Worm (Caenorhabditis elegans): ENCODE data around the gene let-19.

Gene let-19

ce11 chrII:8770675-8771074 is at the start of gene let-19:
Gene let-19, plus strand, starts transcription at chrII:8770975.
- TF ChIP-seq ama-1 (optimal IDR thresholded peaks at IDR 0.05) (no peak), unc-3 (GFP tag; conservative IDR thresholded peaks at IDR 0.05) (no peak), unc-3 (tag; optimal IDR thresholded peaks at IDR 0.05) (no peak)

- no peak for TF ChIP-seq pha-2 (tag; optimal IDR thresholded peaks at IDR 0.05)
- no peak for TF ChIP-seq ceh-45 (GFP tag; IDR thresholded peaks at IDR 0.05)
- TF ChIP-seq nhr-232 (tag; optimal IDR thresholded peaks at IDR 0.05) = no peak
- no peak for TF ChIP-seq pag-3 (tag; optimal IDR thresholded peaks at IDR 0.05; ENCODE audit: borderline replicate concordance)
- TF ChIP-seq gmeb-2 (tag; optimal IDR thresholded peaks at IDR 0.05) = no peak
- TF ChIP-seq ceh-22 (tag; optimal IDR thresholded peaks at IDR 0.05) = no peak
- no peak for TF ChIP-seq dve-1 (tag; optimal IDR thresholded peaks at IDR 0.05)
- no peak for TF ChIP-seq pha-4 (tag; optimal IDR thresholded peaks at IDR 0.05)
- no peak for TF ChIP-seq hlh-13 (GFP tag; optimal IDR thresholded peaks at IDR 0.05)
- no peak for TF ChIP-seq ztf-16 (tag; optimal IDR thresholded peaks at IDR 0.05)
- no peak for TF ChIP-seq ceh-24 (tag; optimal IDR thresholded peaks at IDR 0.05)
- no peak for TF ChIP-seq hlh-30 (tag; optimal IDR thresholded peaks at IDR 0.05; ENCODE audit: insufficient read depth)
- no peak for TF ChIP-seq hlh-15 (tag; optimal IDR thresholded peaks at IDR 0.05)
- no peak for TF ChIP-seq eyg-1 (tag; optimal IDR thresholded peaks at IDR 0.05)
- TF ChIP-seq rnt-1 (tag; optimal IDR thresholded peaks at IDR 0.05) = no peak
Measured at ce11 chrII:8721955-8722524, 48.7 kb upstream of the let-19 start, which contains the start of gene trcs-2. Gene trcs-2, plus strand, starts transcription at chrII:8722474.

DNA sequence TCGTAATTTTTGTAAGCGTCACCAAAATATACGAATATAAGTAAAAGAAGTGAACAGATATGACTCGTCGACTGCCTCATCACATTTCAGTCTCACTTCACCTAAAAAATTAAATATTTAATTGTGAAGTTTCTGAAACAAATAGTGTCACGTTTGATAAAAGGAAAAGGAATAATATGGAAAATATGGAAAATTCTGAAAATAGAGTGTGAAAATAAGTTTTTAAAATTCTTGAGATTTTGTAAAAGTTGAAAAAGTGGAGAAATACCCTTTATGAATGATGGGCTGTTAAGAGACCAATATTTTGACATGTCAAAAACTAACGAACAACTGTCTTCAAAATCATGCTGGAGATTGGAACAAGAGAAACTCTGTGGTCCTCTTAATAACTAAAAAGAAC is 44.1 kb upstream of the let-19 start, which contains the start of gene T01B7.9:
Gene T01B7.9 (minus strand): TSS at position 101 of the 400 bp plus-strand sequence.
- TF ChIP-seq ceh-18 (tag; optimal IDR thresholded peaks at IDR 0.05) (no peak), pha-2 (tag; optimal IDR thresholded peaks at IDR 0.05) (no peak), fkh-6 (tag; optimal IDR thresholded peaks at IDR 0.05) (no peak), ceh-45 (GFP tag; IDR thresholded peaks at IDR 0.05) (no peak)

ce11 chrII:8730281-8730680 is 40.5 kb upstream of the let-19 start:
- TF ChIP-seq rnt-1 (tag; optimal IDR thresholded peaks at IDR 0.05) (no peak), elt-2 (tag; optimal IDR thresholded peaks at IDR 0.05) (peak; percentile 51)

ce11 chrII:8730960-8731693 is 39.6 kb upstream of the let-19 start:
- TF ChIP-seq pros-1 (tag; optimal IDR thresholded peaks at IDR 0.05) (no peak), elt-4 (tag; optimal IDR thresholded peaks at IDR 0.05) (no peak), rnt-1 (tag; optimal IDR thresholded peaks at IDR 0.05) (no peak)

- no peak for TF ChIP-seq pqm-1 (tag; optimal IDR thresholded peaks at IDR 0.05)
Measured at ce11 chrII:8731736-8732229, 39.0 kb upstream of the let-19 start.

- TF ChIP-seq ceh-6 (GFP tag; optimal IDR thresholded peaks at IDR 0.05) = no peak
- TF ChIP-seq hlh-15 (tag; optimal IDR thresholded peaks at IDR 0.05) = no peak
- TF ChIP-seq elt-4 (tag; optimal IDR thresholded peaks at IDR 0.05) = no peak
- no peak for TF ChIP-seq ceh-19 (GFP tag; optimal IDR thresholded peaks at IDR 0.05)
- no peak for TF ChIP-seq unc-55 (GFP tag; optimal IDR thresholded peaks at IDR 0.05)
- TF ChIP-seq dve-1 (tag; optimal IDR thresholded peaks at IDR 0.05) = no peak
- TF ChIP-seq pha-4 (tag; optimal IDR thresholded peaks at IDR 0.05) = no peak
Measured at ce11 chrII:8732339-8733100, 38.3 kb upstream of the let-19 start, which contains the start of gene rol-6. Gene rol-6, plus strand, starts transcription at chrII:8733050.
